Worm (Caenorhabditis elegans) whole organism, late embryonic: ENCODE measurements around the gene nas-18.

Source experiments
- C08G9.2 ChIP-seq: sonication (generic microtip); optimal IDR thresholded peaks from 2 replicates; lab custom pipeline; 2016; ENCODE audit warnings: mild to moderate bottlenecking, missing genetic modification characterization, moderate library complexity, missing compliant biosample characterization
- C38D4.7 ChIP-seq: fragments of 200-800 bp; sonication (Bioruptor generic); optimal IDR thresholded peaks from 2 replicates; lab custom pipeline; 2018; ENCODE audit warnings: mild to moderate bottlenecking, missing genetic modification characterization, moderate library complexity, missing compliant biosample characterization
- F13H6.1 ChIP-seq: sonication (generic microtip); optimal IDR thresholded peaks from 2 replicates; lab custom pipeline; 2016; ENCODE audit warnings: missing genetic modification characterization, missing compliant biosample characterization
- K02D7.2 ChIP-seq: sonication (generic microtip); optimal IDR thresholded peaks from 2 replicates; lab custom pipeline; 2017; ENCODE audit warnings: mild to moderate bottlenecking, missing genetic modification characterization, missing compliant biosample characterization
- T23F11.4 ChIP-seq: fragments of 200-800 bp; sonication (Bioruptor generic); optimal IDR thresholded peaks from 2 replicates; lab custom pipeline; 2018; ENCODE audit warnings: mild to moderate bottlenecking, missing genetic modification characterization, missing compliant biosample characterization
- ceh-14 ChIP-seq: sonication (generic microtip); optimal IDR thresholded peaks from 2 replicates; lab custom pipeline; 2016; ENCODE audit warnings: missing genotype, missing genetic modification characterization, missing compliant biosample characterization
- ceh-18 ChIP-seq: sonication (generic microtip); optimal IDR thresholded peaks from 2 replicates; lab custom pipeline; 2016; ENCODE audit warnings: missing genetic modification characterization, missing compliant biosample characterization
- ceh-2 ChIP-seq: sonication (generic microtip); optimal IDR thresholded peaks from 2 replicates; lab custom pipeline; 2016; ENCODE audit warnings: missing genotype, missing genetic modification characterization, missing compliant biosample characterization
- ceh-22 ChIP-seq: sonication (generic microtip); optimal IDR thresholded peaks from 2 replicates; lab custom pipeline; 2017; ENCODE audit warnings: missing biosample characterization, missing genetic modification characterization
- ceh-24 ChIP-seq: sonication (generic microtip); optimal IDR thresholded peaks from 2 replicates; lab custom pipeline; 2016; ENCODE audit warnings: mild to moderate bottlenecking, missing genetic modification characterization, missing compliant biosample characterization
- ceh-31 ChIP-seq: sonication (generic microtip); optimal IDR thresholded peaks from 2 replicates; lab custom pipeline; 2016; ENCODE audit warnings: missing genetic modification characterization, missing compliant biosample characterization
- ceh-45 ChIP-seq: fragments of 200-800 bp; sonication (Bioruptor generic); IDR thresholded peaks from 2 replicates; pipeline ENCODE4 v1.3.6; 2022; ENCODE audit warnings: missing genetic modification reagents, missing genetic modification characterization, missing compliant biosample characterization
- ceh-48 ChIP-seq: sonication (generic microtip); optimal IDR thresholded peaks from 2 replicates; lab custom pipeline; 2016; ENCODE audit warnings: missing genetic modification characterization, inconsistent platforms, missing compliant biosample characterization
- ceh-6 ChIP-seq: fragments of 200-800 bp; sonication (Bioruptor generic); optimal IDR thresholded peaks from 2 replicates; lab custom pipeline; 2018; ENCODE audit warnings: mild to moderate bottlenecking, missing genetic modification characterization, missing compliant biosample characterization
- ceh-9 ChIP-seq: sonication (generic microtip); optimal IDR thresholded peaks from 2 replicates; lab custom pipeline; 2016; ENCODE audit warnings: mild to moderate bottlenecking, missing genetic modification characterization, inconsistent platforms, missing compliant biosample characterization
- dmd-4 ChIP-seq: sonication (generic microtip); optimal IDR thresholded peaks from 2 replicates; lab custom pipeline; 2016; ENCODE audit warnings: borderline replicate concordance, missing genetic modification characterization, missing compliant biosample characterization
- dve-1 ChIP-seq: sonication (generic microtip); optimal IDR thresholded peaks from 2 replicates; lab custom pipeline; 2017; ENCODE audit warnings: antibody characterized with exemption, mild to moderate bottlenecking, missing genetic modification characterization, missing compliant biosample characterization
- eyg-1 ChIP-seq: sonication (generic microtip); optimal IDR thresholded peaks from 2 replicates; lab custom pipeline; 2016; ENCODE audit warnings: missing genotype, missing genetic modification characterization, missing compliant biosample characterization
- gmeb-2 ChIP-seq: sonication (generic microtip); optimal IDR thresholded peaks from 2 replicates; lab custom pipeline; 2016; ENCODE audit warnings: missing genetic modification characterization, inconsistent platforms, missing compliant biosample characterization
- hlh-13 ChIP-seq: fragments of 200-800 bp; sonication (Bioruptor generic); optimal IDR thresholded peaks from 2 replicates; lab custom pipeline; 2018; ENCODE audit warnings: mild to moderate bottlenecking, missing genetic modification characterization, missing compliant biosample characterization
- hlh-30 ChIP-seq: sonication (generic microtip); optimal IDR thresholded peaks from 2 replicates; lab custom pipeline; 2017; ENCODE audit warnings: antibody characterized with exemption, missing genetic modification characterization, missing compliant biosample characterization; ENCODE audit not compliant: insufficient read depth
- hlh-6 ChIP-seq: sonication (generic microtip); optimal IDR thresholded peaks from 2 replicates; lab custom pipeline; 2016; ENCODE audit warnings: missing genotype, missing genetic modification characterization, missing compliant biosample characterization
- hlh-8 ChIP-seq: sonication (generic microtip); optimal IDR thresholded peaks from 2 replicates; lab custom pipeline; 2016; ENCODE audit warnings: missing genotype, missing genetic modification characterization, missing compliant biosample characterization
- madf-2 ChIP-seq: sonication (generic microtip); optimal IDR thresholded peaks from 2 replicates; lab custom pipeline; 2017; ENCODE audit warnings: missing genetic modification characterization, missing compliant biosample characterization
- npax-4 ChIP-seq: sonication (generic microtip); optimal IDR thresholded peaks from 2 replicates; lab custom pipeline; 2016; ENCODE audit warnings: missing genetic modification characterization, missing compliant biosample characterization
- odd-2 ChIP-seq: sonication (generic microtip); optimal IDR thresholded peaks from 2 replicates; lab custom pipeline; 2017; ENCODE audit warnings: antibody characterized with exemption, mild to moderate bottlenecking, missing genetic modification characterization, missing compliant biosample characterization
- pat-9 ChIP-seq: fragments of 200-800 bp; sonication (Bioruptor generic); optimal IDR thresholded peaks from 2 replicates; lab custom pipeline; 2018; ENCODE audit warnings: mild to moderate bottlenecking, missing genetic modification characterization, moderate library complexity, missing compliant biosample characterization
- pax-1 ChIP-seq: fragments of 150-350 bp; optimal IDR thresholded peaks from 2 replicates; lab custom pipeline; 2014; ENCODE audit warnings: missing biosample characterization, missing genetic modification characterization
- ref-2 ChIP-seq: sonication (generic microtip); optimal IDR thresholded peaks from 2 replicates; lab custom pipeline; 2016; ENCODE audit warnings: missing genetic modification characterization, missing compliant biosample characterization
- rnt-1 ChIP-seq: sonication (generic microtip); optimal IDR thresholded peaks from 2 replicates; lab custom pipeline; 2016; ENCODE audit warnings: missing genetic modification characterization, missing compliant biosample characterization
- ttx-3 ChIP-seq: sonication (generic microtip); optimal IDR thresholded peaks from 2 replicates; lab custom pipeline; 2016; ENCODE audit warnings: missing genetic modification reagents, missing genetic modification characterization, missing compliant biosample characterization
- unc-42 ChIP-seq: sonication (generic microtip); optimal IDR thresholded peaks from 2 replicates; lab custom pipeline; 2016; ENCODE audit warnings: missing genotype, missing genetic modification characterization, missing compliant biosample characterization
- unc-55 ChIP-seq: sonication (generic microtip); optimal IDR thresholded peaks from 2 replicates; lab custom pipeline; 2017; ENCODE audit warnings: missing biosample characterization, missing genetic modification reagents, missing genetic modification characterization
- zip-5 ChIP-seq: sonication (generic microtip); optimal IDR thresholded peaks from 2 replicates; lab custom pipeline; 2016; ENCODE audit warnings: missing genetic modification characterization, missing compliant biosample characterization
- ztf-16 ChIP-seq: sonication (generic microtip); optimal IDR thresholded peaks from 2 replicates; lab custom pipeline; 2017; ENCODE audit warnings: missing genetic modification characterization, missing compliant biosample characterization

nas-18 gene

DNA sequence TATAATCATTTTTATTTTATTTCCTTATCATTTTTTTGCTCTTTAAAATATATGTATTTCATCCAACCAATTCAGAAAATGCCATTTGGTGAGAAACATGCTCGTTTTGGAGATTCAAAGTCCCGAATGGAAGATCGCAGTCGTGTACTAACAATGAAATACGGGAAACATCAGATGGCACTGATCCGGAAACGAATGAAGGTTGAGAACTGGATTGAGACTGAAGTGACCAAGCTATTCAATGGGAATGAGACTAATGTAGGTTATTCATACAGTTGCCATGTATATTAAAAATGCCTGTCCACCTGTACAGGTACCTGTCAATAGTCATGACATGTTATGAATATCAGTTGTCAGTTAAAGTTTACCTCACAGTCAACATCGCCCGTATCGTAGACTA is 13.2 kb upstream of the nas-18 start, which contains the start of gene F55C10.5:
Gene F55C10.5 (plus strand): TSS at position 74 of the 400 bp plus-strand sequence.
- TF ChIP-seq ceh-9 = no peak
- TF ChIP-seq F13H6.1 (tag; lab: Kevin White, UChicago) = no peak
- no peak for TF ChIP-seq gmeb-2 (tag; lab: Kevin White, UChicago)
- no peak for TF ChIP-seq rnt-1 (tag; lab: Kevin White, UChicago)
- no peak for TF ChIP-seq pax-1 (tag; lab: Kevin White, UChicago)
- no peak for TF ChIP-seq ztf-16
- no peak for TF ChIP-seq ttx-3
- no peak for TF ChIP-seq eyg-1 (tag; lab: Kevin White, UChicago)
- no peak for TF ChIP-seq ceh-22 (tag; lab: Kevin White, UChicago)
- TF ChIP-seq ceh-6 = no peak
- no peak for TF ChIP-seq npax-4 (tag; lab: Kevin White, UChicago)

DNA sequence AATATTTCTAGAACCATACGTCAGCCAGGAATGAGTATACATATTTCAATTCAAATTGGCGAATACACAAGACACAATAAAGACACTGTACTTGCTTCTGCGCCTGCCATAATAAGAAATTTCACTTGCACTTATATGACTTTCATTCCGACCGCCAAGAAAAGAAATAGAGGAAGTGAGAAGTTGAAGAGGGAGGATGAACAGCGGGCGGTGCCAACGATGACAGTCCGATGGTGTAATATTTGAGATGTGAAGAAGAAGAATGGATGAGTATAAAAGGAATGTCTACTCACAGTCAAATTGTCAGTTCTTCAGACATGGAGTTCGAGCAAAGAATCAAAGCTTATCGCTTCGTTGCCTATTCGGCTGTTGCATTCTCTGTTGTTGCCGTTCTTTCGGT is 11.2 kb upstream of the nas-18 start, which contains the start of gene col-154:
Gene col-154 (plus strand): TSS at position 301 of the 400 bp plus-strand sequence.
- no peak for TF ChIP-seq ceh-24 (tag; lab: Kevin White, UChicago)
- TF ChIP-seq ref-2 (tag; lab: Kevin White, UChicago) = no peak
- TF ChIP-seq hlh-6 = no peak
- TF ChIP-seq ceh-9 = no peak
- TF ChIP-seq C38D4.7 = no peak
- TF ChIP-seq ceh-14 (tag; lab: Kevin White, UChicago) = no peak
- no peak for TF ChIP-seq hlh-8 (tag; lab: Kevin White, UChicago)
- no peak for TF ChIP-seq ceh-6
- no peak for TF ChIP-seq pat-9
- no peak for TF ChIP-seq K02D7.2 (tag; lab: Kevin White, UChicago)
- TF ChIP-seq F13H6.1 (tag; lab: Kevin White, UChicago) = no peak
- TF ChIP-seq gmeb-2 (tag; lab: Kevin White, UChicago) = no peak
- TF ChIP-seq hlh-30 = no peak
- no peak for TF ChIP-seq ceh-18 (tag; lab: Kevin White, UChicago)
- TF ChIP-seq zip-5 (tag; lab: Kevin White, UChicago) = no peak
- TF ChIP-seq C08G9.2 (tag; lab: Kevin White, UChicago) = no peak

DNA sequence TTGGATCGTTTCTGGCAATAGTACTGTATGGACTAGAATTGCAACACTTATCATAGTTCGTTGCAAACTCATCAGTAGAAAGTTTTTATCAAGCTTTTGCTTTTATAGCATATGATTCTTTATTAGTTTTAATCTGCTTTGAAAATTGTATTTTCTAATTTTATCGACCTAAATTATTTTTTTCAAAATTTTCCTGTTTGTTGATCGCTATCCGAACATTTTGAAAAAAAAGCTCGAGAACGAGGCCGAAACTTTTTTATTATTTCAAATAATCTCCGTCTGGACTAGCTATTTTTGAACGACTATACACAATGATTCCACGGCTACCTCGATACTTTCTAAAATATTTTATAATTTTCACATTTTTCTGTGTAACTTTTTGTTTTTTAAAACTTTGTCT is 9.8 kb upstream of the nas-18 start, which contains the start of gene F55C10.4:
Gene F55C10.4 (plus strand): TSS at position 301 of the 400 bp plus-strand sequence.
- TF ChIP-seq ceh-48 (tag; lab: Kevin White, UChicago) = no peak
- TF ChIP-seq, all 69 proteins: peak for 0

DNA sequence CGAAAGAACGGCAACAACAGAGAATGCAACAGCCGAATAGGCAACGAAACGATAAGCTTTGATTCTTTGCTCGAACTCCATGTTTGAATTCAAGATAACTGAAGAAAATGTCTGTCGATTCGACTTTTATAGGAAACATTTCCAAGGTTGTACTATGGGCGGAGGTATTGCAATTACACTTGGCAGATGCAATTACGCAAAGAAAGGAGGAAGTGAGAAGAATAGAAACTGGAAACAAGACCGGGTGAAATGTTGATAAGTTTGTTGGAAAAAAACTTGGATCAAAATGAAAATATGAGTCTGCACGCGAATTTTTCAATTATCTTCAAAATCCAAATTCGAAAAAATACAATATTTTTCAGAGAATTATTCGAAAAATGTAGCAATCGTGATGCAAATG is 6.5 kb upstream of the nas-18 start, which contains the start of gene col-155:
Gene col-155 (minus strand): TSS at position 101 of the 400 bp plus-strand sequence.
- no peak for TF ChIP-seq hlh-30
- no peak for TF ChIP-seq dmd-4 (tag; lab: Kevin White, UChicago)
- no peak for TF ChIP-seq odd-2 (tag; lab: Kevin White, UChicago)

DNA sequence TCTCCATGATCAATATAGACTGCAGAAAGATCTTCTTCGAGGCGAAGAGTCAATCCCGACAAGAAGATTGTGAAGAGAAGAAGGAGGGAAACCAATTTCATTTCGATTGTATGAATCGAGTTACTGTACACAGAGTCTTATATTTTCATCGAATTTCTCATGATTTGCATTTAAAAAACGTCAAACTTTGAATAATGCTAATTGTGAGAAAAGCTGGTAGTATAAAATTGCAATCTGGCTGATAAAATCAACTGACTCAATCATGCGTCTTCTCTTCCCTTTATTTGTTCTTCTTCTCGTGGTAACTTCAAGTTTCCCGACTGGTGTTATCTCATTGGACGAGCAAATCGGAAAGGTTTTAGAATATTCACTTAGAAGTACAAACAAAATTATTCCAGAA is 5.8 kb upstream of the nas-18 start, which contains the start of the genes K03B8.11 and K03B8.14:
Gene K03B8.11 (minus strand): TSS at position 101 of the 400 bp plus-strand sequence.
Gene K03B8.14 (plus strand): TSS at position 110 of the 400 bp plus-strand sequence.
- TF ChIP-seq dve-1 (no peak), C08G9.2 (tag; lab: Kevin White, UChicago) (no peak), ceh-2 (no peak), ceh-31 (tag; lab: Kevin White, UChicago) (no peak), unc-55 (no peak), ref-2 (tag; lab: Kevin White, UChicago) (no peak)

DNA sequence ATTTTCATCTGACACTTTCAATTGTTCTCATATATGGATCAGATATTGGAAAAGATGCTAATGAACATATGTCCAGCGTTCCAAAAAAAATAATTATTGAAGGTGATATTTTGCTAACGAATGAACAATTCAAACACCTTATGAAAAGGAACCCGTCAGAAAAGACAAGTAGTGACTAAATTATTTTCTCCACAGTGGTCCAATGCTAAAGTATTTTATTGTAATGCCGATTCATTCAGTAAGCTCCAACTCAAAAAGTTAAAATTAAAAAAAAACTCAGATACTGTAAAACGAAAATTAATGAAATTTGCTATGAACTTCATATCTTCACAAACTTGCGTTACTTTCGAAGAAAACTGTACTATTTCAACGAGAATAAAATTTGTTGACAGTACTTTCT is 4.2 kb upstream of the nas-18 start, which contains the start of gene nas-16:
Gene nas-16 (plus strand): TSS at position 301 of the 400 bp plus-strand sequence.
- no peak for TF ChIP-seq ceh-45 (GFP tag; lab: Robert Waterston, UW)
- TF ChIP-seq pat-9 = no peak
- no peak for TF ChIP-seq ceh-9
- TF ChIP-seq madf-2 = no peak
- TF ChIP-seq T23F11.4 (GFP tag; lab: Kevin White, UChicago) = no peak
- TF ChIP-seq zip-5 (tag; lab: Kevin White, UChicago) = no peak
- TF ChIP-seq hlh-13 (GFP tag; lab: Kevin White, UChicago) = no peak
- no peak for TF ChIP-seq hlh-8 (tag; lab: Kevin White, UChicago)
- no peak for TF ChIP-seq unc-55
- no peak for TF ChIP-seq ceh-31 (tag; lab: Kevin White, UChicago)
- no peak for TF ChIP-seq ceh-48 (tag; lab: Kevin White, UChicago)
- TF ChIP-seq unc-42 (tag; lab: Kevin White, UChicago) = no peak
